Worm (Caenorhabditis elegans) whole organism, midembryonic: ENCODE measurements around the gene str-52.

ENCODE experiments used
- T22C8.4 ChIP-seq: fragments of 200-800 bp; sonication (Bioruptor generic); IDR thresholded peaks from 2 replicates; pipeline ENCODE4 v1.3.6; 2022; ENCODE audit warnings: missing genetic modification characterization, missing compliant biosample characterization
- cog-1 ChIP-seq: sonication (generic microtip); optimal IDR thresholded peaks from 2 replicates; lab custom pipeline; 2016; ENCODE audit warnings: missing genetic modification characterization, missing compliant biosample characterization
- flt-1 ChIP-seq: fragments of 200-800 bp; sonication (Bioruptor generic); IDR thresholded peaks from 2 replicates; pipeline ENCODE4 v1.3.6; 2022; ENCODE audit warnings: missing genetic modification characterization, missing compliant biosample characterization
- klf-2 ChIP-seq: fragments of 200-800 bp; sonication (Bioruptor generic); conservative IDR thresholded peaks from 2 replicates; pipeline ENCODE4 v1.3.6; 2022; ENCODE audit warnings: missing genetic modification reagents, missing genetic modification characterization, missing compliant biosample characterization
- med-1 ChIP-seq: sonication (generic microtip); optimal IDR thresholded peaks from 2 replicates; lab custom pipeline; 2017; ENCODE audit warnings: missing genetic modification characterization, mild to moderate bottlenecking, missing compliant biosample characterization, antibody characterized with exemption, missing genetic modification reagents; ENCODE audit not compliant: insufficient read depth
- ref-1 ChIP-seq: fragments of 200-800 bp; sonication (Bioruptor generic); conservative IDR thresholded peaks from 2 replicates; pipeline ENCODE4 v1.3.6; 2022; ENCODE audit warnings: missing genetic modification reagents, missing genetic modification characterization, missing compliant biosample characterization
- tab-1 ChIP-seq: fragments of 200-800 bp; sonication (Bioruptor generic); IDR thresholded peaks from 2 replicates; pipeline ENCODE4 v1.3.6; 2022; ENCODE audit warnings: missing genetic modification characterization, missing compliant biosample characterization
- ztf-23 ChIP-seq: fragments of 200-800 bp; sonication (Bioruptor generic); IDR thresholded peaks from 2 replicates; pipeline ENCODE4 v1.3.6; 2022; ENCODE audit warnings: missing genetic modification reagents, missing genetic modification characterization, missing compliant biosample characterization
- ztf-29 ChIP-seq: fragments of 200-800 bp; sonication (Bioruptor generic); IDR thresholded peaks from 2 replicates; pipeline ENCODE4 v1.3.6; 2022; ENCODE audit warnings: missing genetic modification reagents, missing genetic modification characterization, missing compliant biosample characterization

Gene str-52

ce11 chrV:2132675-2133074 lies 13.3 kb downstream of the str-52 start:
- TF ChIP-seq klf-2 (GFP tag; lab: Robert Waterston, UW) (no peak), ztf-23 (0 out of 2 replicates have a peak, but pooled peaks have one; percentile 17)

ce11 chrV:2126996-2127585 lies 18.9 kb downstream of the str-52 start, which contains the start of gene ldp-1:
TSS of gene ldp-1 (plus strand) at chrV:2127535.
- TF ChIP-seq cog-1 (peak; percentile 49), flt-1 (GFP tag; lab: Robert Waterston, UW) (peak; percentile 22; the same call in 1 of the 2 replicates), med-1 (no peak), ztf-23 (no peak), T22C8.4 (GFP tag; lab: Robert Waterston, UW) (0 out of 2 replicates have a peak, but pooled peaks have one; percentile 3)

ce11 chrV:2126554-2126953 lies 19.4 kb downstream of the str-52 start:
- TF ChIP-seq T22C8.4 (GFP tag; lab: Robert Waterston, UW) (0 out of 2 replicates have a peak, but pooled peaks have one; percentile 19), ztf-29 (GFP tag; lab: Robert Waterston, UW) (no peak)

- no peak for TF ChIP-seq T22C8.4 (GFP tag; lab: Robert Waterston, UW)
- no peak for TF ChIP-seq ztf-23
- TF ChIP-seq flt-1 (GFP tag; lab: Robert Waterston, UW), result no peak
- TF ChIP-seq ztf-29 (GFP tag; lab: Robert Waterston, UW), result no peak
- no peak for TF ChIP-seq klf-2 (GFP tag; lab: Robert Waterston, UW)
- no peak for TF ChIP-seq med-1
- TF ChIP-seq tab-1 (GFP tag; lab: Robert Waterston, UW), result no peak
- no peak for TF ChIP-seq ref-1
- TF ChIP-seq cog-1, result no peak
These were observed 22.8 kb downstream of the str-52 start for ce11 chrV:2123164-2123563.

- no peak for TF ChIP-seq ztf-29 (GFP tag; lab: Robert Waterston, UW)
- TF ChIP-seq tab-1 (GFP tag; lab: Robert Waterston, UW), result no peak
- TF ChIP-seq klf-2 (GFP tag; lab: Robert Waterston, UW), result no peak
- TF ChIP-seq med-1, result no peak
- no peak for TF ChIP-seq cog-1
- no peak for TF ChIP-seq ref-1
- no peak for TF ChIP-seq ztf-23
- no peak for TF ChIP-seq flt-1 (GFP tag; lab: Robert Waterston, UW)
- TF ChIP-seq T22C8.4 (GFP tag; lab: Robert Waterston, UW), result no peak
These were observed 23.4 kb downstream of the str-52 start, which contains the start of gene F22F7.2 for ce11 chrV:2122517-2122916. TSS of gene F22F7.2 (plus strand) at chrV:2122782.

- no peak for TF ChIP-seq tab-1 (GFP tag; lab: Robert Waterston, UW)
- no peak for TF ChIP-seq cog-1
- TF ChIP-seq klf-2 (GFP tag; lab: Robert Waterston, UW), result no peak
These were observed 24.0 kb downstream of the str-52 start, which contains the start of gene F22F7.8 for ce11 chrV:2121910-2122362. TSS of gene F22F7.8 (minus strand) at chrV:2121960.

- no peak for TF ChIP-seq tab-1 (GFP tag; lab: Robert Waterston, UW)
- no peak for TF ChIP-seq med-1
- no peak for TF ChIP-seq T22C8.4 (GFP tag; lab: Robert Waterston, UW)
- TF ChIP-seq ref-1, result no peak
- TF ChIP-seq ztf-23, result no peak
- TF ChIP-seq flt-1 (GFP tag; lab: Robert Waterston, UW), result no peak
- TF ChIP-seq cog-1, result no peak
- TF ChIP-seq ztf-29 (GFP tag; lab: Robert Waterston, UW), result no peak
- no peak for TF ChIP-seq klf-2 (GFP tag; lab: Robert Waterston, UW)
These were observed 26.4 kb downstream of the str-52 start, which contains the start of gene F22F7.11 for ce11 chrV:2119529-2119928. TSS of gene F22F7.11 (plus strand) at chrV:2119829.

ce11 chrV:2118574-2118973 lies 27.4 kb downstream of the str-52 start, which contains the start of gene bgnt-1.2:
TSS of gene bgnt-1.2 (minus strand) at chrV:2118674.
- TF ChIP-seq klf-2 (GFP tag; lab: Robert Waterston, UW) (no peak), ztf-29 (GFP tag; lab: Robert Waterston, UW) (no peak), cog-1 (no peak), tab-1 (GFP tag; lab: Robert Waterston, UW) (no peak), T22C8.4 (GFP tag; lab: Robert Waterston, UW) (no peak), med-1 (no peak), ref-1 (no peak), ztf-23 (no peak), flt-1 (GFP tag; lab: Robert Waterston, UW) (no peak)

ce11 chrV:2110368-2110767 lies 35.6 kb downstream of the str-52 start, which contains the start of gene F22F7.3:
TSS of gene F22F7.3 (plus strand) at chrV:2110668.
- no peak for TF ChIP-seq cog-1
- TF ChIP-seq T22C8.4 (GFP tag; lab: Robert Waterston, UW), result no peak
- TF ChIP-seq klf-2 (GFP tag; lab: Robert Waterston, UW), result no peak
- no peak for TF ChIP-seq ztf-29 (GFP tag; lab: Robert Waterston, UW)
- TF ChIP-seq ztf-23, result no peak
- TF ChIP-seq med-1, result no peak

- no peak for TF ChIP-seq ztf-29 (GFP tag; lab: Robert Waterston, UW)
- TF ChIP-seq flt-1 (GFP tag; lab: Robert Waterston, UW), result no peak
These were observed 36.6 kb downstream of the str-52 start, which contains the start of gene ckb-4 for ce11 chrV:2109295-2109694. TSS of gene ckb-4 (minus strand) at chrV:2109434.

ce11 chrV:2105976-2106375 lies 40.0 kb downstream of the str-52 start, which contains the start of gene F22F7.4:
TSS of gene F22F7.4 (minus strand) at chrV:2106076.
- TF ChIP-seq ztf-23 (no peak), klf-2 (GFP tag; lab: Robert Waterston, UW) (no peak), cog-1 (no peak), flt-1 (GFP tag; lab: Robert Waterston, UW) (no peak), tab-1 (GFP tag; lab: Robert Waterston, UW) (no peak), ztf-29 (GFP tag; lab: Robert Waterston, UW) (no peak), ref-1 (no peak), med-1 (no peak), T22C8.4 (GFP tag; lab: Robert Waterston, UW) (no peak)
